Fruit fly (Drosophila melanogaster) whole organism, embryonic: ENCODE results near the gene borr.
A peak's percentile ranks its signal among the peaks of the same experiment; 100 is the strongest.

ENCODE experiments used
- CG10209 ChIP-seq: fragments of 200-800 bp; sonication (Bioruptor generic); optimal IDR thresholded peaks from 3 replicates; lab custom pipeline; 2017; ENCODE audit warnings: missing biosample characterization, mild to moderate bottlenecking, missing genetic modification characterization, missing genetic modification reagents
- CG10543 ChIP-seq: fragments of 200-800 bp; sonication (Bioruptor generic); optimal IDR thresholded peaks from 3 replicates; lab custom pipeline; 2017; ENCODE audit warnings: missing biosample characterization, mild to moderate bottlenecking, missing genetic modification characterization, moderate library complexity
- CG11085 ChIP-seq: fragments of 200-800 bp; sonication (Bioruptor generic); IDR thresholded peaks from 2 replicates; pipeline ENCODE4 v1.3.6; 2022; ENCODE audit warnings: missing biosample characterization, missing genetic modification characterization
- CG12236 ChIP-seq: fragments of 200-800 bp; sonication (Bioruptor generic); optimal IDR thresholded peaks from 2 replicates; lab custom pipeline; 2016; ENCODE audit warnings: missing biosample characterization, missing genetic modification characterization
- CG14014 ChIP-seq: fragments of 200-800 bp; sonication (Bioruptor generic); IDR thresholded peaks from 2 replicates; pipeline ENCODE4 v1.3.6; 2022; ENCODE audit warnings: missing biosample characterization, missing genetic modification characterization
- CG14441 ChIP-seq: fragments of 200-800 bp; sonication (Bioruptor generic); IDR thresholded peaks from 2 replicates; pipeline ENCODE4 v1.3.6; 2022; ENCODE audit warnings: missing biosample characterization, missing genetic modification characterization
- CG1529 ChIP-seq: fragments of 200-800 bp; sonication (Bioruptor generic); optimal IDR thresholded peaks from 3 replicates; lab custom pipeline; 2018; ENCODE audit warnings: missing biosample characterization, missing genetic modification characterization
- CG16815 ChIP-seq: fragments of 200-800 bp; sonication (Bioruptor generic); optimal IDR thresholded peaks from 3 replicates; lab custom pipeline; 2017; ENCODE audit warnings: missing biosample characterization, mild to moderate bottlenecking, missing genetic modification characterization
- CG16863 ChIP-seq: fragments of 200-800 bp; sonication (Bioruptor generic); optimal IDR thresholded peaks from 3 replicates; lab custom pipeline; 2016; ENCODE audit warnings: missing biosample characterization, missing genetic modification characterization
- CG17612 ChIP-seq: fragments of 200-800 bp; sonication (Bioruptor generic); IDR thresholded peaks from 2 replicates; pipeline ENCODE4 v1.3.6; 2022; ENCODE audit warnings: missing biosample characterization, missing genetic modification characterization
- CG30403 ChIP-seq: fragments of 200-800 bp; sonication (Bioruptor generic); optimal IDR thresholded peaks from 3 replicates; lab custom pipeline; 2016; ENCODE audit warnings: missing biosample characterization, missing genetic modification characterization
- CG3726 ChIP-seq: fragments of 200-800 bp; sonication (Bioruptor generic); IDR thresholded peaks from 3 replicates; pipeline ENCODE4, ENCODE4 v1.3.6; 2022; ENCODE audit warnings: missing biosample characterization, missing genetic modification characterization
- CG42726 ChIP-seq: fragments of 200-800 bp; sonication (Bioruptor generic); IDR thresholded peaks from 2 replicates; pipeline ENCODE4 v1.3.6; 2022; ENCODE audit warnings: missing biosample characterization, missing genetic modification characterization; ENCODE audit not compliant: partially characterized antibody
- CG8478 ChIP-seq: fragments of >200 bp; optimal IDR thresholded peaks from 2 replicates; lab custom pipeline; 2018
- CG8944 ChIP-seq: fragments of 200-800 bp; sonication (Bioruptor generic); optimal IDR thresholded peaks from 3 replicates; lab custom pipeline; 2016; ENCODE audit warnings: missing biosample characterization, missing genetic modification characterization
- Dip2 ChIP-seq: fragments of 200-800 bp; sonication (Bioruptor generic); IDR thresholded peaks from 2 replicates; pipeline ENCODE4 v1.3.6; 2022; ENCODE audit warnings: missing biosample characterization, missing genetic modification characterization
- Elba2 ChIP-seq: fragments of 200-800 bp; sonication (Bioruptor generic); optimal IDR thresholded peaks from 3 replicates; lab custom pipeline; 2016; ENCODE audit warnings: missing biosample characterization, missing genetic modification characterization
- Fer1 ChIP-seq: fragments of 200-800 bp; sonication (Bioruptor generic); optimal IDR thresholded peaks from 2 replicates; lab custom pipeline; 2017; ENCODE audit warnings: missing biosample characterization, mild to moderate bottlenecking, missing genetic modification characterization
- GATAe ChIP-seq: fragments of 200-800 bp; sonication (Bioruptor generic); conservative IDR thresholded peaks from 2 replicates; pipeline ENCODE4 v1.3.6; 2022; ENCODE audit warnings: missing biosample characterization, missing genetic modification characterization
- HLHmδ ChIP-seq: fragments of 200-800 bp; sonication (Bioruptor generic); optimal IDR thresholded peaks from 2 replicates; lab custom pipeline; 2018; ENCODE audit warnings: missing biosample characterization, mild to moderate bottlenecking, missing genetic modification characterization, moderate library complexity
- MESR4 ChIP-seq: fragments of 200-800 bp; sonication (Bioruptor generic); optimal IDR thresholded peaks from 2 replicates; lab custom pipeline; 2018; ENCODE audit warnings: missing biosample characterization, mild to moderate bottlenecking, missing genetic modification characterization, moderate library complexity
- Med ChIP-seq: fragments of 200-800 bp; sonication (Bioruptor generic); peaks from one replicate; lab custom pipeline; 2016; ENCODE audit warnings: missing biosample characterization, missing genetic modification characterization, mild to moderate bottlenecking, inconsistent platforms, moderate library complexity
- NFAT ChIP-seq: fragments of 200-800 bp; sonication (Bioruptor generic); IDR thresholded peaks from 2 replicates; pipeline ENCODE4 v1.3.6; 2022; ENCODE audit warnings: missing biosample characterization, missing genetic modification characterization
- btn ChIP-seq: fragments of 200-800 bp; sonication (Bioruptor generic); optimal IDR thresholded peaks from 2 replicates; lab custom pipeline; 2016; ENCODE audit warnings: missing biosample characterization, missing genetic modification characterization
- cad ChIP-seq: fragments of >200 bp; optimal IDR thresholded peaks from 2 replicates; lab custom pipeline; 2017; ENCODE audit warnings: missing biosample characterization, missing genetic modification characterization
- cg ChIP-seq: fragments of 200-800 bp; sonication (Bioruptor generic); optimal IDR thresholded peaks from 3 replicates; lab custom pipeline; 2019; ENCODE audit warnings: missing biosample characterization, mild to moderate bottlenecking, missing genetic modification characterization, moderate library complexity
- chif ChIP-seq, 2 experiments: fragments of 200-800 bp; sonication (Bioruptor generic); optimal IDR thresholded peaks; 3 replicates each; lab custom pipeline; 2016; ENCODE audit warnings: missing biosample characterization in 2 of 2, missing genetic modification characterization in 2 of 2
- chm ChIP-seq: fragments of 200-800 bp; sonication (Bioruptor generic); IDR thresholded peaks from 2 replicates; pipeline ENCODE4 v1.3.6; 2022; ENCODE audit warnings: missing biosample characterization, missing genetic modification characterization
- ci ChIP-seq: fragments of 200-800 bp; sonication (Bioruptor generic); IDR thresholded peaks from 3 replicates; pipeline ENCODE4 v1.3.6; 2022; ENCODE audit warnings: missing biosample characterization, missing genetic modification characterization
- dpn ChIP-seq, 2 experiments: fragments of 200-800 bp; sonication (Bioruptor generic); optimal IDR thresholded peaks; 3 replicates each; lab custom pipeline; 2016; ENCODE audit warnings: missing biosample characterization in 2 of 2, missing genetic modification characterization in 2 of 2
- dysf ChIP-seq: fragments of 200-800 bp; sonication (Bioruptor generic); IDR thresholded peaks from 3 replicates; pipeline ENCODE4 v1.3.6; 2022; ENCODE audit warnings: missing biosample characterization, missing genetic modification characterization
- esg ChIP-seq: fragments of 200-800 bp; sonication (Bioruptor generic); conservative IDR thresholded peaks from 2 replicates; pipeline ENCODE4 v1.3.6; 2022; ENCODE audit warnings: missing biosample characterization, missing genetic modification characterization
- fd96Cb ChIP-seq: fragments of 200-800 bp; sonication (Bioruptor generic); optimal IDR thresholded peaks from 2 replicates; lab custom pipeline; 2018; ENCODE audit warnings: missing biosample characterization, mild to moderate bottlenecking, missing genetic modification characterization, moderate library complexity
- gsb-n ChIP-seq: fragments of 200-800 bp; sonication (Bioruptor generic); optimal IDR thresholded peaks from 3 replicates; lab custom pipeline; 2018; ENCODE audit warnings: missing biosample characterization, mild to moderate bottlenecking, missing genetic modification characterization
- hkb ChIP-seq, 2 experiments: fragments of 200-800 bp in 1 of 2; fragments of >200 bp in 1 of 2; sonication (Bioruptor generic) in 1 of 2; IDR thresholded peaks in 1 of 2; optimal IDR thresholded peaks in 1 of 2; 2 replicates each; pipeline versions ENCODE4 v1.3.6 to Lab custom; 2017 to 2022; ENCODE audit warnings: missing biosample characterization in 1 of 2, missing genetic modification characterization in 1 of 2
- insv ChIP-seq, 2 experiments: fragments of 200-800 bp; sonication (Bioruptor generic); optimal IDR thresholded peaks; 3 replicates each; lab custom pipeline; 2016 to 2018; ENCODE audit warnings: missing biosample characterization in 2 of 2, missing genetic modification characterization in 2 of 2
- kay ChIP-seq: fragments of 200-800 bp; sonication (Bioruptor generic); optimal IDR thresholded peaks from 2 replicates; lab custom pipeline; 2016; ENCODE audit warnings: missing biosample characterization, missing genetic modification characterization
- lab ChIP-seq: fragments of 200-800 bp; sonication (Bioruptor generic); optimal IDR thresholded peaks from 3 replicates; lab custom pipeline; 2017; ENCODE audit warnings: missing biosample characterization, missing genetic modification characterization, mild to moderate bottlenecking, moderate library complexity, missing genetic modification reagents
- p53 ChIP-seq: fragments of 200-800 bp; sonication (Bioruptor generic); optimal IDR thresholded peaks from 2 replicates; lab custom pipeline; 2016; ENCODE audit warnings: missing biosample characterization, missing genetic modification characterization
- pan ChIP-seq, 4 experiments: fragments of >200 bp in 3 of 4; fragments of 200-800 bp in 1 of 4; sonication (Bioruptor generic) in 1 of 4; optimal IDR thresholded peaks in 3 of 4; IDR thresholded peaks in 1 of 4; 2 replicates each; pipeline versions ENCODE4 v1.3.6 to Lab custom; 2017 to 2022; ENCODE audit warnings: missing biosample characterization in 2 of 4, missing genetic modification characterization in 2 of 4, mixed read lengths in 1 of 4
- pfk ChIP-seq: fragments of 200-800 bp; sonication (Bioruptor generic); optimal IDR thresholded peaks from 2 replicates; lab custom pipeline; 2018; ENCODE audit warnings: missing biosample characterization, mild to moderate bottlenecking, missing genetic modification characterization, moderate library complexity
- ranshi ChIP-seq: fragments of 200-800 bp; sonication (Bioruptor generic); IDR thresholded peaks from 2 replicates; pipeline ENCODE4 v1.3.6; 2022; ENCODE audit warnings: missing biosample characterization, missing genetic modification characterization
- repo ChIP-seq: fragments of 200-800 bp; sonication (Bioruptor generic); optimal IDR thresholded peaks from 2 replicates; lab custom pipeline; 2016; ENCODE audit warnings: missing biosample characterization, missing genetic modification characterization
- ro ChIP-seq: fragments of 200-800 bp; sonication (Bioruptor generic); IDR thresholded peaks from 2 replicates; pipeline ENCODE4 v1.3.6; 2022; ENCODE audit warnings: missing biosample characterization, missing genetic modification characterization
- sens-2 ChIP-seq: fragments of 200-800 bp; sonication (Bioruptor generic); IDR thresholded peaks from 2 replicates; pipeline ENCODE4 v1.3.6; 2022; ENCODE audit warnings: missing biosample characterization, missing genetic modification characterization
- slou ChIP-seq: fragments of 200-800 bp; sonication (Bioruptor generic); optimal IDR thresholded peaks from 3 replicates; lab custom pipeline; 2016; ENCODE audit warnings: missing biosample characterization, missing genetic modification characterization
- stwl ChIP-seq: fragments of 200-800 bp; sonication (Bioruptor generic); optimal IDR thresholded peaks from 3 replicates; lab custom pipeline; 2018; ENCODE audit warnings: missing biosample characterization, mild to moderate bottlenecking, missing genetic modification characterization, moderate library complexity
- tin ChIP-seq: fragments of 200-800 bp; sonication (Bioruptor generic); optimal IDR thresholded peaks from 3 replicates; lab custom pipeline; 2016; ENCODE audit warnings: missing biosample characterization, missing genetic modification characterization
- zen ChIP-seq: fragments of 200-800 bp; sonication (Bioruptor generic); optimal IDR thresholded peaks from 3 replicates; lab custom pipeline; 2018; ENCODE audit warnings: missing biosample characterization, mild to moderate bottlenecking, missing genetic modification characterization, moderate library complexity

Gene borr

DNA sequence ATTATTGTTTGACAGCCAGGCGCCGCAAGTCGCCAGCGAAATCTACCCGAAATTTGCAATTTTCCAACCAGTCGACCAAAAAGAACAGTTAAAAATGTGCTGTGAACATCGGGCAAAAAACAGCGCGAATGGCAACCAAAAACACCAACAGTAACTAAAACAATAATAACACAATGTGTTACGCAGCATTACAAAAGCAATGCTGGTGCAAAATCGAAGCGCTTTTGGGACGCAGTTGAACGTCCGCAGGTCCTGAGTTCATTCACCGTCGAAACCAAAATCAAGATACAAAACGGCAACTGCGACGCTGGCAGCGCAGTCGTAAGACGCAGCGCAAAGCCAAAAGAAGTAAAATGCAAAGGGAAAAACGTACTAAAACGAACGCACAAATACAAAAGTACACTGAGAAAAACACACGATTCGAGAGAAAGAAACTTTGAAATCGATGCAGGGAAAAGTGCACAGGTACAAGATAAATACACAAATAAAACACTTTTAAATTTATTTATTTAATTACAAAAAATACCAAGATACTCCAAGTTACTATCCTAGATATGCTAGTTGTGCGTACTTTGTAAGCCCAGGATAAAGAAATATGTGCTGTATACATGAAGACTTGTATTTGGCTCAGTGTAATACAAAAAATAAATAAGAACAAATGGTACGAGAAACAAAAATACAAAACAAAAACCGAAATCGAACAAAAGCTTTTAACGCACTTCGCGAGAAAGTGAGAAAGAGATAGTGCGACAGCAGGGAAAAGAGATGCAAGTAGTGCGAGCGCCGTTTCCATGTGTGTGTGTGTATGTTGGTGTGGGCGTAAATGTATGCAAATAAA lies 41.8 kb downstream of the borr start (continued):
- TF ChIP-seq CG3726 (GFP tag; lab: Robert Waterston, UW) (no peak), Fer1 (GFP tag; lab: Kevin White, UChicago) (peak; percentile 75), CG14441 (GFP tag; lab: Robert Waterston, UW) (peak; percentile 69), cad (GFP tag; lab: Kevin White, UChicago) (no peak), CG8478 (lab: Kevin White, UChicago) (no peak), zen (tag; lab: Kevin White, UChicago) (no peak), ci (GFP tag; lab: Robert Waterston, UW) (0 out of 3 replicates have a peak, but pooled peaks have one; percentile 51), chif (GFP tag; optimal IDR thresholded peaks at IDR 0.05; lab: Kevin White, UChicago) (peak; percentile 40 to 44), stwl (tag; lab: Kevin White, UChicago) (no peak), CG42726 (GFP tag; lab: Robert Waterston, UW) (no peak), insv (GFP tag; optimal IDR thresholded peaks at IDR 0.05; lab: Kevin White, UChicago) (no peak), tin (GFP tag; lab: Kevin White, UChicago) (peak; percentile 28), NFAT (GFP tag; lab: Robert Waterston, UW) (no peak), repo (GFP tag; lab: Kevin White, UChicago) (no peak), CG10209 (GFP tag; lab: Kevin White, UChicago) (peak; percentile 70), dpn (GFP tag; optimal IDR thresholded peaks at IDR 0.05; lab: Kevin White, UChicago) (peak in 1 of 2 experiments; percentile 39), p53 (GFP tag; lab: Kevin White, UChicago) (no peak), CG30403 (peak; percentile 73), CG10543 (GFP tag; lab: Kevin White, UChicago) (peak; percentile 13), hkb (optimal IDR thresholded peaks at IDR 0.05; lab: Kevin White, UChicago) (no peak), hkb (GFP tag; IDR thresholded peaks at IDR 0.05; lab: Robert Waterston, UW) (peak; percentile 48; the same call in 1 of the 2 replicates), pfk (no peak), gsb-n (peak; percentile 26), HLHmδ (no peak), chm (GFP tag; lab: Robert Waterston, UW) (no peak), CG11085 (GFP tag; lab: Robert Waterston, UW) (no peak), lab (GFP tag; lab: Kevin White, UChicago) (peak; percentile 82), Med (peak; percentile 81), sens-2 (GFP tag; lab: Robert Waterston, UW) (no peak), cg (GFP tag; lab: Kevin White, UChicago) (peak; percentile 50), MESR4 (GFP tag; lab: Kevin White, UChicago) (no peak), Dip2 (no peak), esg (peak; percentile 19; the same call in 1 of the 2 replicates), CG17612 (GFP tag; lab: Robert Waterston, UW) (no peak), CG1529 (peak; percentile 40), ranshi (GFP tag; lab: Robert Waterston, UW) (no peak), Elba2 (no peak), kay (no peak), CG16863 (GFP tag; lab: Kevin White, UChicago) (no peak), slou (GFP tag; lab: Kevin White, UChicago) (no peak), CG8944 (GFP tag; lab: Kevin White, UChicago) (no peak), CG12236 (GFP tag; lab: Kevin White, UChicago) (no peak), fd96Cb (peak; percentile 46), GATAe (GFP tag; lab: Robert Waterston, UW) (no peak), pan (optimal IDR thresholded peaks at IDR 0.05; lab: Kevin White, UChicago) (no peak), pan (GFP tag; optimal IDR thresholded peaks at IDR 0.05 in 1 of 2, IDR thresholded peaks at IDR 0.05 in 1 of 2) (peak in 1 of 2 experiments; percentile 67), dysf (peak; percentile 79), CG14014 (peak; percentile 68), ro (GFP tag; lab: Robert Waterston, UW) (no peak), CG16815 (no peak), btn (no peak)
